Fruit fly (Drosophila melanogaster): ENCODE measurements around the gene CG13051.

- TF ChIP-seq sd (tag; optimal IDR thresholded peaks at IDR 0.05) (no peak), CG15601 (tag; optimal IDR thresholded peaks at IDR 0.05) (no peak), CTCF (GFP tag; optimal IDR thresholded peaks at IDR 0.05) (no peak)
Observed at dm6 chr3L:16308380-16308779, 43.5 kb upstream of the CG13051 start, which contains the start of gene CG13042.

Measured in whole organism, embryonic.